Worm (Caenorhabditis elegans) whole organism, midembryonic: ENCODE results near the gene sir-2.3.

Experiments used
- T22C8.4 ChIP-seq: fragments of 200-800 bp; sonication (Bioruptor generic); IDR thresholded peaks from 2 replicates; pipeline ENCODE4 v1.3.6; 2022; ENCODE audit warnings: missing genetic modification characterization, missing compliant biosample characterization
- cog-1 ChIP-seq: sonication (generic microtip); optimal IDR thresholded peaks from 2 replicates; lab custom pipeline; 2016; ENCODE audit warnings: missing genetic modification characterization, missing compliant biosample characterization
- flt-1 ChIP-seq: fragments of 200-800 bp; sonication (Bioruptor generic); IDR thresholded peaks from 2 replicates; pipeline ENCODE4 v1.3.6; 2022; ENCODE audit warnings: missing genetic modification characterization, missing compliant biosample characterization
- klf-2 ChIP-seq: fragments of 200-800 bp; sonication (Bioruptor generic); conservative IDR thresholded peaks from 2 replicates; pipeline ENCODE4 v1.3.6; 2022; ENCODE audit warnings: missing genetic modification reagents, missing genetic modification characterization, missing compliant biosample characterization
- med-1 ChIP-seq: sonication (generic microtip); optimal IDR thresholded peaks from 2 replicates; lab custom pipeline; 2017; ENCODE audit warnings: missing genetic modification characterization, mild to moderate bottlenecking, missing compliant biosample characterization, antibody characterized with exemption, missing genetic modification reagents; ENCODE audit not compliant: insufficient read depth
- ref-1 ChIP-seq: fragments of 200-800 bp; sonication (Bioruptor generic); conservative IDR thresholded peaks from 2 replicates; pipeline ENCODE4 v1.3.6; 2022; ENCODE audit warnings: missing genetic modification reagents, missing genetic modification characterization, missing compliant biosample characterization
- tab-1 ChIP-seq: fragments of 200-800 bp; sonication (Bioruptor generic); IDR thresholded peaks from 2 replicates; pipeline ENCODE4 v1.3.6; 2022; ENCODE audit warnings: missing genetic modification characterization, missing compliant biosample characterization
- ztf-23 ChIP-seq: fragments of 200-800 bp; sonication (Bioruptor generic); IDR thresholded peaks from 2 replicates; pipeline ENCODE4 v1.3.6; 2022; ENCODE audit warnings: missing genetic modification reagents, missing genetic modification characterization, missing compliant biosample characterization

sir-2.3 gene

ce11 chrX:13383273-13383672 is 51.8 kb downstream of the sir-2.3 start:
- TF ChIP-seq ref-1 (GFP tag; lab: Robert Waterston, UW) (no peak), cog-1 (tag; lab: Kevin White, UChicago) (no peak), klf-2 (GFP tag; lab: Robert Waterston, UW) (no peak), T22C8.4 (no peak), tab-1 (GFP tag; lab: Robert Waterston, UW) (no peak), ztf-23 (GFP tag; lab: Robert Waterston, UW) (no peak), flt-1 (GFP tag; lab: Robert Waterston, UW) (no peak), med-1 (GFP tag; lab: Kevin White, UChicago) (no peak)
